Worm (Caenorhabditis elegans): ENCODE results near the gene vps-8.
A peak's percentile ranks its signal among the peaks of the same experiment; 100 is the strongest.

- TF ChIP-seq skn-1 (tag; optimal IDR thresholded peaks at IDR 0.05), result no peak
- no peak for TF ChIP-seq aly-2 (tag; optimal IDR thresholded peaks at IDR 0.05)
- TF ChIP-seq unc-55 (GFP tag; optimal IDR thresholded peaks at IDR 0.05), result peak; percentile 14
- no peak for TF ChIP-seq zag-1 (tag; optimal IDR thresholded peaks at IDR 0.05)
- TF ChIP-seq ceh-16 (tag; optimal IDR thresholded peaks at IDR 0.05), result no peak
- TF ChIP-seq egl-27 (tag; optimal IDR thresholded peaks at IDR 0.05), result no peak
- TF ChIP-seq nhr-237 (tag; optimal IDR thresholded peaks at IDR 0.05), result no peak
- no peak for TF ChIP-seq nhr-10 (tag; optimal IDR thresholded peaks at IDR 0.05)
- TF ChIP-seq crh-2 (tag; optimal IDR thresholded peaks at IDR 0.05), result no peak
- TF ChIP-seq lin-39 (tag; optimal IDR thresholded peaks at IDR 0.05), result no peak
These were observed 16.5 kb downstream of the vps-8 start, which contains the start of gene Y39C12A.9 for ce11 chrIV:12259161-12259870.

All from whole organism, L2 larva.